Worm (Caenorhabditis elegans): Measurements from ENCODE around the gene sid-1.

Gene sid-1

ce11 chrV:5090386-5090785, 29.4 kb upstream of the sid-1 start:
- TF ChIP-seq tra-4 (tag; optimal IDR thresholded peaks at IDR 0.05) (no peak), tbx-37 (GFP tag; conservative IDR thresholded peaks at IDR 0.05) (no peak), ceh-13 (GFP tag; optimal IDR thresholded peaks at IDR 0.05) (no peak), F13C5.2 (tag; optimal IDR thresholded peaks at IDR 0.05) (no peak), B0310.2 (tag; optimal IDR thresholded peaks at IDR 0.05) (no peak), ceh-36 (tag; optimal IDR thresholded peaks at IDR 0.05) (no peak), scrt-1 (GFP tag; IDR thresholded peaks at IDR 0.05) (no peak), pes-1 (GFP tag; IDR thresholded peaks at IDR 0.05) (no peak), hmbx-1 (tag; optimal IDR thresholded peaks at IDR 0.05) (no peak), tbx-11 (GFP tag; IDR thresholded peaks at IDR 0.05) (no peak), flt-1 (GFP tag; IDR thresholded peaks at IDR 0.05) (no peak)

ce11 chrV:5097035-5097434, 22.7 kb upstream of the sid-1 start, which contains the start of gene C04F5.2:
TSS of gene C04F5.2 (minus strand) at chrV:5097135.
- TF ChIP-seq aly-1 (tag; optimal IDR thresholded peaks at IDR 0.05) (no peak), flt-1 (GFP tag; IDR thresholded peaks at IDR 0.05) (no peak), ama-1 (optimal IDR thresholded peaks at IDR 0.05) (no peak), ceh-36 (tag; optimal IDR thresholded peaks at IDR 0.05) (no peak), hmbx-1 (tag; optimal IDR thresholded peaks at IDR 0.05) (no peak), pes-1 (GFP tag; IDR thresholded peaks at IDR 0.05) (no peak), tbx-11 (GFP tag; IDR thresholded peaks at IDR 0.05) (no peak), F13C5.2 (tag; optimal IDR thresholded peaks at IDR 0.05) (no peak), hnd-1 (tag; optimal IDR thresholded peaks at IDR 0.05) (no peak), tra-4 (tag; optimal IDR thresholded peaks at IDR 0.05) (no peak), B0310.2 (tag; optimal IDR thresholded peaks at IDR 0.05) (no peak), ets-7 (tag; optimal IDR thresholded peaks at IDR 0.05) (no peak)

ce11 chrV:5098925-5099324, 20.8 kb upstream of the sid-1 start, which contains the start of gene unc-46:
TSS of gene unc-46 (minus strand) at chrV:5099025.
- no peak for TF ChIP-seq ets-7 (tag; optimal IDR thresholded peaks at IDR 0.05)
- TF ChIP-seq tbx-37 (GFP tag; conservative IDR thresholded peaks at IDR 0.05): no peak
- no peak for TF ChIP-seq aly-1 (tag; optimal IDR thresholded peaks at IDR 0.05)
- TF ChIP-seq sea-1 (GFP tag; conservative IDR thresholded peaks at IDR 0.05): no peak
- no peak for TF ChIP-seq flt-1 (GFP tag; IDR thresholded peaks at IDR 0.05)

- TF ChIP-seq hmbx-1 (tag; optimal IDR thresholded peaks at IDR 0.05) (no peak), hnd-1 (tag; optimal IDR thresholded peaks at IDR 0.05) (no peak), B0310.2 (tag; optimal IDR thresholded peaks at IDR 0.05) (no peak), pes-1 (GFP tag; IDR thresholded peaks at IDR 0.05) (no peak), sea-1 (GFP tag; conservative IDR thresholded peaks at IDR 0.05) (no peak), ama-1 (optimal IDR thresholded peaks at IDR 0.05) (no peak), ceh-36 (tag; optimal IDR thresholded peaks at IDR 0.05) (no peak), tbx-11 (GFP tag; IDR thresholded peaks at IDR 0.05) (no peak), ets-7 (tag; optimal IDR thresholded peaks at IDR 0.05) (no peak), tra-4 (tag; optimal IDR thresholded peaks at IDR 0.05) (no peak), aly-1 (tag; optimal IDR thresholded peaks at IDR 0.05) (no peak), ceh-13 (GFP tag; optimal IDR thresholded peaks at IDR 0.05) (no peak), hmg-4 (GFP tag; optimal IDR thresholded peaks at IDR 0.05) (no peak), scrt-1 (GFP tag; IDR thresholded peaks at IDR 0.05) (no peak), tbx-37 (GFP tag; conservative IDR thresholded peaks at IDR 0.05) (no peak), flt-1 (GFP tag; IDR thresholded peaks at IDR 0.05) (no peak)
These were observed 17.8 kb upstream of the sid-1 start, which contains the start of gene srab-1 for ce11 chrV:5102017-5102416. TSS of gene srab-1 (minus strand) at chrV:5102117.

ce11 chrV:5104934-5105333, 14.8 kb upstream of the sid-1 start, which contains the start of gene srab-2:
TSS of gene srab-2 (minus strand) at chrV:5105034.
- TF ChIP-seq pes-1 (GFP tag; IDR thresholded peaks at IDR 0.05): no peak
- no peak for TF ChIP-seq sea-1 (GFP tag; conservative IDR thresholded peaks at IDR 0.05)

- TF ChIP-seq aly-1 (tag; optimal IDR thresholded peaks at IDR 0.05): no peak
- TF ChIP-seq ets-7 (tag; optimal IDR thresholded peaks at IDR 0.05): no peak
- TF ChIP-seq tbx-37 (GFP tag; conservative IDR thresholded peaks at IDR 0.05): no peak
- no peak for TF ChIP-seq scrt-1 (GFP tag; IDR thresholded peaks at IDR 0.05)
- TF ChIP-seq hmg-4 (GFP tag; optimal IDR thresholded peaks at IDR 0.05): no peak
- TF ChIP-seq F13C5.2 (tag; optimal IDR thresholded peaks at IDR 0.05): no peak
- no peak for TF ChIP-seq B0310.2 (tag; optimal IDR thresholded peaks at IDR 0.05)
- TF ChIP-seq hnd-1 (tag; optimal IDR thresholded peaks at IDR 0.05): no peak
- no peak for TF ChIP-seq ama-1 (optimal IDR thresholded peaks at IDR 0.05)
- no peak for TF ChIP-seq ceh-36 (tag; optimal IDR thresholded peaks at IDR 0.05)
- TF ChIP-seq tbx-11 (GFP tag; IDR thresholded peaks at IDR 0.05): no peak
- no peak for TF ChIP-seq pes-1 (GFP tag; IDR thresholded peaks at IDR 0.05)
- no peak for TF ChIP-seq sea-1 (GFP tag; conservative IDR thresholded peaks at IDR 0.05)
These were observed 12.0 kb upstream of the sid-1 start, which contains the start of gene srab-3 for ce11 chrV:5107816-5108215. TSS of gene srab-3 (minus strand) at chrV:5107916.

ce11 chrV:5110684-5111083, 9.1 kb upstream of the sid-1 start, which contains the start of gene ugt-63:
TSS of gene ugt-63 (minus strand) at chrV:5110772.
- TF ChIP-seq tra-4 (tag; optimal IDR thresholded peaks at IDR 0.05): no peak
- TF ChIP-seq ama-1 (optimal IDR thresholded peaks at IDR 0.05): no peak
- TF ChIP-seq hmbx-1 (tag; optimal IDR thresholded peaks at IDR 0.05): no peak
- TF ChIP-seq ets-7 (tag; optimal IDR thresholded peaks at IDR 0.05): no peak
- no peak for TF ChIP-seq tbx-37 (GFP tag; conservative IDR thresholded peaks at IDR 0.05)
- TF ChIP-seq B0310.2 (tag; optimal IDR thresholded peaks at IDR 0.05): no peak

- TF ChIP-seq ceh-36 (tag; optimal IDR thresholded peaks at IDR 0.05) (no peak), hmg-4 (GFP tag; optimal IDR thresholded peaks at IDR 0.05) (no peak), ama-1 (optimal IDR thresholded peaks at IDR 0.05) (no peak), scrt-1 (GFP tag; IDR thresholded peaks at IDR 0.05) (no peak), hnd-1 (tag; optimal IDR thresholded peaks at IDR 0.05) (no peak), aly-1 (tag; optimal IDR thresholded peaks at IDR 0.05) (no peak), pes-1 (GFP tag; IDR thresholded peaks at IDR 0.05) (no peak), ceh-13 (GFP tag; optimal IDR thresholded peaks at IDR 0.05) (no peak), F13C5.2 (tag; optimal IDR thresholded peaks at IDR 0.05) (no peak), flt-1 (GFP tag; IDR thresholded peaks at IDR 0.05) (no peak), B0310.2 (tag; optimal IDR thresholded peaks at IDR 0.05) (no peak), hmbx-1 (tag; optimal IDR thresholded peaks at IDR 0.05) (no peak), sea-1 (GFP tag; conservative IDR thresholded peaks at IDR 0.05) (no peak), ets-7 (tag; optimal IDR thresholded peaks at IDR 0.05) (no peak), tra-4 (tag; optimal IDR thresholded peaks at IDR 0.05) (no peak), tbx-11 (GFP tag; IDR thresholded peaks at IDR 0.05) (no peak), tbx-37 (GFP tag; conservative IDR thresholded peaks at IDR 0.05) (no peak)
These were observed 6.1 kb upstream of the sid-1 start, which contains the start of gene C04F5.8 for ce11 chrV:5113654-5114053. TSS of gene C04F5.8 (minus strand) at chrV:5113754.
